Fruit fly (Drosophila melanogaster) whole organism, wandering third instar larva: ENCODE results near the gene Edem1.

Experiments
- CG9705 ChIP-seq: fragments of 200-800 bp; sonication (Bioruptor generic); optimal IDR thresholded peaks from 2 replicates; lab custom pipeline; 2018; ENCODE audit warnings: missing biosample characterization, mild to moderate bottlenecking, missing genetic modification characterization
- CrebA ChIP-seq: fragments of 200-800 bp; sonication (Bioruptor generic); optimal IDR thresholded peaks from 2 replicates; lab custom pipeline; 2016; ENCODE audit warnings: missing biosample characterization, mild to moderate bottlenecking, missing genetic modification characterization, borderline replicate concordance
- Hr83 ChIP-seq: fragments of 200-300 bp; sonication (Bioruptor generic); optimal IDR thresholded peaks from 2 replicates; lab custom pipeline; 2016; ENCODE audit warnings: missing biosample characterization, mild to moderate bottlenecking, missing genetic modification characterization, moderate library complexity; ENCODE audit not compliant: poor library complexity, severe bottlenecking
- Jra ChIP-seq: sonication (Bioruptor generic); optimal IDR thresholded peaks from 2 replicates; lab custom pipeline; 2016; ENCODE audit warnings: missing biosample characterization, missing genetic modification characterization
- Myc ChIP-seq: fragments of >200 bp; optimal IDR thresholded peaks from 2 replicates; lab custom pipeline; 2017

DNA sequence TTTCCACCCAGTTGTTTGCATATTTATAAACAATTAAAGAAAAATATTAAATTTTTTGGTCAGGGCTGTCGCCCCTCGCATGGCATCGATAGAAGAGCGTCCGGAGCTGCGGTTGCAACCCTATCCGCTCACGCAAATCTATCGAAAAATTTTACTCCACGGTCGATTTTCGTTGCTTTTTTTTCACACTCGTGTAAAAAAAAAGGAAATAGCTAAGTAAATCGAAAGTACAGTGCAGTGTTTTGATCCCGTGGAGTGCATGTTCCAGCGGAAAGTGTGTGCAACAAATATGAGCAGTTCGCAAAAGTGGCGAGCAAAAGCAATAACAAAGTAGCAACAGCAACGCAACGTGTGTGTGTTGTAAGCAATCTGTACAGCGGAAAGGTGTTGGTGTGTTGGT is at the start of gene Edem1, which contains the start of gene Rbcn-3B:
- TF ChIP-seq CrebA (GFP tag; lab: Kevin White, UChicago) (no peak), Jra (GFP tag; lab: Kevin White, UChicago) (no peak), Myc (lab: Kevin White, UChicago) (no peak), CG9705 (GFP tag; lab: Kevin White, UChicago) (no peak), Hr83 (GFP tag; lab: Kevin White, UChicago) (no peak)
